Fruit fly (Drosophila melanogaster): ENCODE data around the gene Wnt6.

Wnt6 gene

DNA sequence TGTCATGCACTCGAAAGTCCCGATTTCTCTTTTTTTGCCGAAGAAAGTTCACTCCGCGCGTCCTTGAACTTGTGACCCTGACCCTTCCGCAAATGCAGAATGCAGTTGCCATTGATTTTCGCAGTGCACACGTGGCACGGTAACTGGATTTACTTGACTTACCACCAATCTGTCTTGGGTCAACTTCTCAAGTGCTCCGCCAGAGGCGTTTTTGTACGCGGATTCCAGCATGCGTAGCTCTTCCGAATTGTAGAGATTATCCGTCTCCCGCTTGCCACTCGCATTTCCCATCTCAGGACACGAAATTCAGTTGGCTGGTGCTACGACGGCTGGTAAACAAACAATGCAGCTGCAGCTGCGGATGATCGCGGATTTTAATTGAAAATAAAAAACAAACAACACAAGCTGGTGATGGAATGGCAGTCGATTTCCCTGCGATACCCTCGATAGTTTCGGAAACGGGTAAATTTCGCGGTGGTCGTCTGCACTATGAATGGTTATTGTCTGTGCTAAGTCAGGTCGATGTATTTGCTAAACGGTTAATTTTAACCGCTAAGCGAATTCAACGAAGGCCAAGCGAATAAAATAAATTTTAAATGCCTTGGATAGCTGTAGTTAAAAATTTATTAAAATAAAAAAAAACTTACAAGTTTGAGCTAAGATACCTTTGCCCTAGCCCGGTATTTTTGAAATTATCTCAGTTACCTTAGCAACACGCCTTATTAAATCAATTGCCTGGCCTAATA lies 54.5 kb downstream of the Wnt6 start, which contains the start of the genes CG5149 and gudu:
Gene CG5149, minus strand, starts transcription at position 441 of the 746 bp plus-strand sequence.
Gene gudu, plus strand, starts transcription at position 696 of the 746 bp plus-strand sequence.
- TF ChIP-seq Sin3A (optimal IDR thresholded peaks at IDR 0.05) (no peak), psq (optimal IDR thresholded peaks at IDR 0.05) (no peak), ttk (optimal IDR thresholded peaks at IDR 0.05) (no peak), Myc (optimal IDR thresholded peaks at IDR 0.05) (no peak), h (optimal IDR thresholded peaks at IDR 0.05) (no peak), insv (optimal IDR thresholded peaks at IDR 0.05) (no peak)

DNA sequence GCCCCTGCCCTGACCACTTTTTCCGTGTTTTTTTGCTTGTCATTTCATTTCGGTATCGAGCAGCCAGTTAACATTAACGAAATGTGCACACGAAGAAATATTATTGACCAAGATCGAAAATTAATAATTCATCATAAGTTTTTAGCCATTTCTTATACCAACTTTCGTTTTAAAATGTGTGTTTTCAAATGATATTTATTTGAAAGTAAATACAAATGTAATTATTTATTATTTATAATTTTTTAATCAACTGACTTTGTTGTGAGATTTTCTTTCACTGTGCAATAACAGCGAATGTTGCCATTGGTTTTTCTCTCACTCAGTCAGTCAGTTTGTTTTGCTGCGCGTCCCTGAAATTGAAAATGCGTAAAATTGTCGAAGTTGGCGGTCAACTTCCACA lies 62.3 kb downstream of the Wnt6 start:
- no peak for TF ChIP-seq h (optimal IDR thresholded peaks at IDR 0.05)
- no peak for TF ChIP-seq insv (optimal IDR thresholded peaks at IDR 0.05)
- TF ChIP-seq ttk (optimal IDR thresholded peaks at IDR 0.05) = no peak
- no peak for TF ChIP-seq Myc (optimal IDR thresholded peaks at IDR 0.05)
- TF ChIP-seq Sin3A (optimal IDR thresholded peaks at IDR 0.05) = no peak
- no peak for TF ChIP-seq psq (optimal IDR thresholded peaks at IDR 0.05)

DNA sequence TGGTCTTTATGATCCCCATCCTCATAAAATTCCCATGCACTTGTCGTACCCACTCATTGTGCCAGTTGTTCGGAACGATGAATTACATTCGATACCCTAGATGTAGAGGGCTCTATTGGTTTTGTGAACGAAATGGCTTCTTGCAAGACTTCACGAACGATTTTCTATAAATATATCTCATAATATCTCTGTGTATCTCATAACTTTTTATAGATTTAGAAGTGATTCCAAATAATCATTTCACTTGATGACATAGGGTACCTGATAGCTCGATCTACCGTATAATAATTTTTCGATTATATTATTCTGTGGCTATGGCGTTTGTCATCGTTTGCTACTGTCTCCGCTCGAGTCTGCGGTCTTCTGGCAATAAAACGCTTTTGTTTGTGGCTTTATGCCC lies 63.4 kb downstream of the Wnt6 start:
- TF ChIP-seq ttk (optimal IDR thresholded peaks at IDR 0.05) = no peak
- TF ChIP-seq insv (optimal IDR thresholded peaks at IDR 0.05) = no peak
- TF ChIP-seq Myc (optimal IDR thresholded peaks at IDR 0.05) = no peak
- TF ChIP-seq h (optimal IDR thresholded peaks at IDR 0.05) = no peak
- TF ChIP-seq psq (optimal IDR thresholded peaks at IDR 0.05) = no peak
- no peak for TF ChIP-seq Sin3A (optimal IDR thresholded peaks at IDR 0.05)

DNA sequence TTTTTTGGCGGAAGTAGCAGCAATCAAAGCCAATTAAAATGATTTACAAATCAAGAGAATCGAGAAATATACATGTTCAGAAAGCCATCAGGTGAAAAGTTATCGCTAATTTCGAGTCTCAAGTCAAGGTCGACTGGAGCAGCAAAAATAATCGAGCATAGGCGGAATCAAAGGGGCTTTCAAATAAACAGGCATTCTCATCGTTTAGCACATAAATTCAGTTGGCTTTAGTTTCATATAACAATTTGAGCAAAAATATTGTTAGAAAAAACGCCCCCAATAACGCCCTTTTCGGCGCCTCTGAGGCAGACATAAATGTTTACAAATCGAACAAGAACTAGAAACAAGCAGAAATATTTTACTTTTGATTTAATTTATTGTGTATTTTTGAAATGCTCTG lies 64.2 kb downstream of the Wnt6 start:
- TF ChIP-seq Sin3A (optimal IDR thresholded peaks at IDR 0.05) (no peak), h (optimal IDR thresholded peaks at IDR 0.05) (no peak), psq (optimal IDR thresholded peaks at IDR 0.05) (no peak), Myc (optimal IDR thresholded peaks at IDR 0.05) (no peak), insv (optimal IDR thresholded peaks at IDR 0.05) (no peak), ttk (optimal IDR thresholded peaks at IDR 0.05) (no peak)

DNA sequence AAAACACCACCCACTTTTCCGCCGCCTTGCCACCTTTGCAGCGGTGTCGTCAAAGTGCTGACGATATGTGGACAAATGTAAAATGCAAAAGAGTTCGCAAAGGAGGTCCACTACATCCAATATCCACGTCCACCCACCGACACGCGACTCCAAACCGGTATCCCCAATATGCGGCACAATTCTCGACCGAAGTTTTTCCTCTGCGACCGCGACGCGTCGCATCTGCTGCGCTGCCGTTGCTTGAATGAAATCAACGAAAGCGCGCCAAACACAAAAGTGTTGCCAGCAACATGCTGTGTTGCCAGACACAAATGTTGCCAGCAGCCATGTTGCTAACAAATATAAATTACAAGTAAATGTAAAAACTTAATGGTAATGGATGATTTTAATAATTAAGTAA lies 65.0 kb downstream of the Wnt6 start, which contains the start of gene CG5160:
Gene CG5160, minus strand, starts transcription at position 223 of the 400 bp plus-strand sequence.
- no peak for TF ChIP-seq psq (optimal IDR thresholded peaks at IDR 0.05)
- no peak for TF ChIP-seq Myc (optimal IDR thresholded peaks at IDR 0.05)
- TF ChIP-seq insv (optimal IDR thresholded peaks at IDR 0.05) = no peak
- TF ChIP-seq Sin3A (optimal IDR thresholded peaks at IDR 0.05) = no peak
- no peak for TF ChIP-seq ttk (optimal IDR thresholded peaks at IDR 0.05)
- no peak for TF ChIP-seq h (optimal IDR thresholded peaks at IDR 0.05)

DNA sequence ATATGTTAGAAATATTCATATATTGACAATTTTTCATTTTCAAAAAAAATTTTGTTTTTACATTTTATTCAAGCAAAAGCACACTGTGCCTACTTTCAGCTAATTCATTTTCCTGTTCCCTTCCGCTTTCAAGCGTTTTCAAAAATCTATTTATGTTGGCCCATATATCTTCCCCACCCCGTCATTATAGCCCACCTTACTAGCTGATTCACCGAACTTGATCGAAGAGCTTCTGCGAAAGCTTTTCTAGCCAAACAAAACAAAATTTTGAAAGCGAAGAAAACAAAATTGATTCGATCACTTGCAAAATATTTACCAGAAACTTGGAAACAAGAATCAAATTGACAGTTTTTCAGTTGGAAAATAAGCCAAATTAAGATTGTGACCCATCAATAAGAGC lies 67.5 kb downstream of the Wnt6 start, which contains the start of gene CG5171:
Gene CG5171, plus strand, starts transcription at position 311 of the 400 bp plus-strand sequence.
- TF ChIP-seq h (optimal IDR thresholded peaks at IDR 0.05) (no peak), Sin3A (optimal IDR thresholded peaks at IDR 0.05) (no peak), psq (optimal IDR thresholded peaks at IDR 0.05) (no peak), ttk (optimal IDR thresholded peaks at IDR 0.05) (no peak), Myc (optimal IDR thresholded peaks at IDR 0.05) (no peak), insv (optimal IDR thresholded peaks at IDR 0.05) (no peak)

DNA sequence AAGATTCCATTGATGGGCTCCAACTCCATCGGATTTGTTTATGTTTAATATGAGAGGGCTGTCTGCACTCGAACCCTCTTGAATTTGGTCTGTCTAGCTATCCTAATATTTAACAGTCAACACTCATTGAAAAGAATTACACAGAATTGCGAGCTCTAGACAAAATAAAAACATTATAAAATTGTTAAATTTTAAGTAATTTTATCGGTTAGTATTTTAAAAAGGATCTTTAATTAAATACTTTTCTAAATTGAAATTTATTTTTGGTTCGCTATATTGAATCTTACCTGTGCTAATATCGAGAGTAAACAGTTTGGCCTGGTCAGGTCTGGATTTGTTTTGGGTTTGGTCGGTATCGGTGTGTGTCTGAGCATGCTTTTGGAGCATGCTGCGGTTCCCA lies 68.1 kb downstream of the Wnt6 start:
- TF ChIP-seq h (optimal IDR thresholded peaks at IDR 0.05) (no peak), insv (optimal IDR thresholded peaks at IDR 0.05) (no peak), Sin3A (optimal IDR thresholded peaks at IDR 0.05) (no peak), ttk (optimal IDR thresholded peaks at IDR 0.05) (no peak), psq (optimal IDR thresholded peaks at IDR 0.05) (no peak), Myc (optimal IDR thresholded peaks at IDR 0.05) (no peak)

All from Kc167 (cell line).